Fruit fly (Drosophila melanogaster): ENCODE data around the gene sip3.

The sip3 gene

DNA sequence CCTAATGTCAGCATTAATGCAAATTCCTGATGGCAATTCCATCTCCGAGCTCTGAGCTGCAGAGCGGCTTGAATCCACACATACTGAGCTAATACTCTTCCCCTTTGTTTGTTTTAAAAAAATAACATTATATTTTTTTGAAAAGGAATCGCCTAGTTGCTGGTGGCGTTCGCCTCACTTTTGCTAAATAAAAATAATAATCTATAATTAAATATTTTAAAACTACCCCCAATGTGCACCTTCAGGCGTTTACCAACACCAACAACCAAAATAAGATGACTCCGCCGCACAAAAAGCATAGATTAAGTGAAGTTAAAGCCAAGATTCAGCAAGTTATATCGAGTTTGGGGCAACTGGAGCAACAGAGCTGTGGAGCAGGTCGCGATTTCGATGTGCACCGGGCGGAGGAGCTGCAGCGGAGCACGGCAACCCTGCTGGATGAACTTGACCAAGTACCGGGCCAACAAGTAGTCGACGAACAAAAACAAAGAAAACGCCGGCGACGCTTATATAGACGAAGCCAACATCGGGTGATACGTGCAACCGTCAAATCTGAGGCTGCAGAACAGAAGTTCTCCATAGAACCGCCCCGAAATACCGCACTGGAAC lies 27.9 kb upstream of the sip3 start, which contains the start of gene CG1896:
Gene CG1896 (plus strand): TSS at position 239 of the 609 bp plus-strand sequence.
- peak; percentile 26 for TF ChIP-seq CG1620 (GFP tag; optimal IDR thresholded peaks at IDR 0.05)
- peak; percentile 9 for TF ChIP-seq Crg-1 (GFP tag; optimal IDR thresholded peaks at IDR 0.05)
- no peak for TF ChIP-seq pad (GFP tag; optimal IDR thresholded peaks at IDR 0.05)
- TF ChIP-seq toe (GFP tag; optimal IDR thresholded peaks at IDR 0.05): peak; percentile 51
- TF ChIP-seq CG7045 (GFP tag; optimal IDR thresholded peaks at IDR 0.05): peak; percentile 19
- no peak for TF ChIP-seq ovo (GFP tag; optimal IDR thresholded peaks at IDR 0.05)
- no peak for TF ChIP-seq CG5204 (GFP tag; optimal IDR thresholded peaks at IDR 0.05)
- TF ChIP-seq CG12768 (GFP tag; optimal IDR thresholded peaks at IDR 0.05): peak; percentile 61
- no peak for TF ChIP-seq cic (GFP tag; optimal IDR thresholded peaks at IDR 0.05)
- peak; percentile 41 for TF ChIP-seq Mnt (GFP tag; optimal IDR thresholded peaks at IDR 0.05)
- TF ChIP-seq Hr96 (GFP tag; optimal IDR thresholded peaks at IDR 0.05): no peak
- TF ChIP-seq cnc (optimal IDR thresholded peaks at IDR 0.05): no peak
- peak; percentile 49 for TF ChIP-seq bab1 (GFP tag; optimal IDR thresholded peaks at IDR 0.05)
- TF ChIP-seq CG33017 (tag; optimal IDR thresholded peaks at IDR 0.05): peak; percentile 22
- no peak for TF ChIP-seq Clk (GFP tag; optimal IDR thresholded peaks at IDR 0.05)
- peak; percentile 84 for TF ChIP-seq CG14711 (tag; optimal IDR thresholded peaks at IDR 0.05)
- TF ChIP-seq CG7101 (tag; optimal IDR thresholded peaks at IDR 0.05): peak; percentile 60
- peak; percentile 30 for TF ChIP-seq CG11617 (GFP tag; optimal IDR thresholded peaks at IDR 0.05)

DNA sequence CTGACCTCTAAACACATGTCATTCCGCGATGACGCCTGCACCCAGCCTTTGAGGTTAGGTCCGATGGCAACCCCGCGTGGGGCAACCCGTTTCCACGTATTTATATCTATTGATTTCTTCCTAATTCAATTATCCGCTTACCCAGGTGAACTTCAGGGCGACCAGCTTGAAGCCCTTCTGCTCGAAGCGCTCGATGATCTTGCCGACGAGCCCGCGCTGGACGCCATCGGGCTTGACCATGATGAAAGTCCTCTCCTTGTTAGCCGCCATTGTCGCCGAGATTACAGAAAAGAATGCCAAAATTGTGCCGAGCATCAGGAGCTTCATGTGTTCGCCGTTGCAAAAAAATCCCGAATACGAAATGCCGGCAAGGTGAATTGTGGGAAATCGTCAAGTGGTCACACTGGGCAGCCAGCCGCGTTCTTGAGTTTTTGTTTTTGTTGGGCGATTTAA lies 26.4 kb upstream of the sip3 start, which contains the start of gene awd:
Gene awd (minus strand): TSS at position 449 of the 453 bp plus-strand sequence.
- TF ChIP-seq tj (GFP tag; optimal IDR thresholded peaks at IDR 0.05): peak; percentile 45
- TF ChIP-seq Mnt (GFP tag; optimal IDR thresholded peaks at IDR 0.05): peak; percentile 95
- no peak for TF ChIP-seq CG7045 (GFP tag; optimal IDR thresholded peaks at IDR 0.05)
- no peak for TF ChIP-seq kay (GFP tag; ENCODE audit: borderline replicate concordance)
- TF ChIP-seq CG33017 (tag; optimal IDR thresholded peaks at IDR 0.05): peak; percentile 47
- TF ChIP-seq Hr96 (GFP tag; optimal IDR thresholded peaks at IDR 0.05): peak; percentile 61
- TF ChIP-seq CG14711 (tag; optimal IDR thresholded peaks at IDR 0.05): peak; percentile 58
- peak; percentile 65 for TF ChIP-seq Crg-1 (GFP tag; optimal IDR thresholded peaks at IDR 0.05)
- peak; percentile 30 for TF ChIP-seq Clk (GFP tag; optimal IDR thresholded peaks at IDR 0.05)
- TF ChIP-seq CG1620 (GFP tag; optimal IDR thresholded peaks at IDR 0.05): no peak
- peak; percentile 54 for TF ChIP-seq cic (GFP tag; optimal IDR thresholded peaks at IDR 0.05)
- TF ChIP-seq toe (GFP tag; optimal IDR thresholded peaks at IDR 0.05): no peak
- peak; percentile 54 for TF ChIP-seq bab1 (GFP tag; optimal IDR thresholded peaks at IDR 0.05)
- TF ChIP-seq ovo (GFP tag; optimal IDR thresholded peaks at IDR 0.05): peak; percentile 23
- TF ChIP-seq CG11617 (GFP tag; optimal IDR thresholded peaks at IDR 0.05): peak; percentile 43
- peak; percentile 56 for TF ChIP-seq CG7101 (tag; optimal IDR thresholded peaks at IDR 0.05)
- no peak for TF ChIP-seq cnc (optimal IDR thresholded peaks at IDR 0.05)
- TF ChIP-seq CG5204 (GFP tag; optimal IDR thresholded peaks at IDR 0.05): no peak
- TF ChIP-seq pad (GFP tag; optimal IDR thresholded peaks at IDR 0.05): peak; percentile 5
- TF ChIP-seq CG12768 (GFP tag; optimal IDR thresholded peaks at IDR 0.05): peak; percentile 27

dm6 chr3R:31747429-31748048 lies 24.5 kb upstream of the sip3 start, which contains the start of the genes nero and CG1910:
TSS of gene nero (minus strand) at chr3R:31747558.
TSS of gene CG1910 (plus strand) at chr3R:31747643.
- TF ChIP-seq CG11617 (GFP tag; optimal IDR thresholded peaks at IDR 0.05): no peak
- peak; percentile 0 for TF ChIP-seq toe (GFP tag; optimal IDR thresholded peaks at IDR 0.05)
- TF ChIP-seq CG5204 (GFP tag; optimal IDR thresholded peaks at IDR 0.05): no peak
- TF ChIP-seq CG7101 (tag; optimal IDR thresholded peaks at IDR 0.05): peak; percentile 54
- TF ChIP-seq bab1 (GFP tag; optimal IDR thresholded peaks at IDR 0.05): peak; percentile 42
- no peak for TF ChIP-seq CG14711 (tag; optimal IDR thresholded peaks at IDR 0.05)
- peak; percentile 18 for TF ChIP-seq CG1620 (GFP tag; optimal IDR thresholded peaks at IDR 0.05)
- peak; percentile 85 for TF ChIP-seq tj (GFP tag; optimal IDR thresholded peaks at IDR 0.05)
- TF ChIP-seq Mnt (GFP tag; optimal IDR thresholded peaks at IDR 0.05): peak; percentile 96
- no peak for TF ChIP-seq cic (GFP tag; optimal IDR thresholded peaks at IDR 0.05)
- no peak for TF ChIP-seq pad (GFP tag; optimal IDR thresholded peaks at IDR 0.05)
- peak; percentile 18 for TF ChIP-seq Crg-1 (GFP tag; optimal IDR thresholded peaks at IDR 0.05)

dm6 chr3R:31748093-31748996 lies 23.7 kb upstream of the sip3 start:
- TF ChIP-seq CG12768 (GFP tag; optimal IDR thresholded peaks at IDR 0.05) (peak; percentile 28), CG11617 (GFP tag; optimal IDR thresholded peaks at IDR 0.05) (peak; percentile 69), Hr96 (GFP tag; optimal IDR thresholded peaks at IDR 0.05) (peak; percentile 49), tj (GFP tag; optimal IDR thresholded peaks at IDR 0.05) (peak; percentile 40), CG33017 (tag; optimal IDR thresholded peaks at IDR 0.05) (no peak), CG5204 (GFP tag; optimal IDR thresholded peaks at IDR 0.05) (no peak), CG1620 (GFP tag; optimal IDR thresholded peaks at IDR 0.05) (no peak), bab1 (GFP tag; optimal IDR thresholded peaks at IDR 0.05) (peak; percentile 16), ovo (GFP tag; optimal IDR thresholded peaks at IDR 0.05) (peak; percentile 28), Mnt (GFP tag; optimal IDR thresholded peaks at IDR 0.05) (peak; percentile 99), cic (GFP tag; optimal IDR thresholded peaks at IDR 0.05) (peak; percentile 93), cnc (optimal IDR thresholded peaks at IDR 0.05) (no peak), CG14711 (tag; optimal IDR thresholded peaks at IDR 0.05) (no peak), CG7101 (tag; optimal IDR thresholded peaks at IDR 0.05) (peak; percentile 5), pad (GFP tag; optimal IDR thresholded peaks at IDR 0.05) (peak; percentile 60), CG7045 (GFP tag; optimal IDR thresholded peaks at IDR 0.05) (no peak), kay (GFP tag; ENCODE audit: borderline replicate concordance) (no peak)

All from whole organism, adult.